Worm (Caenorhabditis elegans): ENCODE measurements around the gene T05B11.4.
A peak's percentile ranks its signal among the peaks of the same experiment; 100 is the strongest.

Gene T05B11.4

DNA sequence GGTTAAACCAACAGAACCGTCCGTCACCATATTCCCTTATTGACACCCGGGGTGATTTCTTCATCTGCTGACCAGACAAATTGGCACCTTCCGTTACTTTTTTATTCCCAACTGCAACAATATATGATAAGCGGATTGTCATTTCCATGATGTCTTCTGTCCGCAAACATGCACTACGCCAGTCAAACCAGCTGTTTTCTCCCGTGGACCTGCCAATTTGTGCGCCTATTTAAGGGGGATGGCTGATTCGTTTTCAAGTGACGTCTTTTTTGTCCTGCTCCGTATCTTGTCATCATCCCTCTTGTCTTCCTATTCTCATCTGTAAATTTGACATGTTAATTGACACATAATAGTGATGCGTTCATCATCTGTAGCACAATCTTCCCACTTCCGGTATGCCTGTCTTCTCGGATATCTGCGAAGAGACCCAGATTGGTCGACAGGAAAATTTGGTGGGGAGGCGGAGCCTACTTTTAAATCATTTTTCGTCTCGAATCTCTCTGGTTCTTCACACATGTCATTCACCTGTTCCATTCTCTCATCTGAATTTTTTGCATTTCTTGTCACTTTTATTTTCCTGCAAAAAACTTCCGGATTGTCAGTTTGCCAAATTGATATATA, 6.4 kb downstream of the T05B11.4 start:
- no peak for TF ChIP-seq cog-1 (tag; optimal IDR thresholded peaks at IDR 0.05)
- peak; percentile 31; the same call in 1 of the 2 replicates for TF ChIP-seq flt-1 (GFP tag; IDR thresholded peaks at IDR 0.05)

DNA sequence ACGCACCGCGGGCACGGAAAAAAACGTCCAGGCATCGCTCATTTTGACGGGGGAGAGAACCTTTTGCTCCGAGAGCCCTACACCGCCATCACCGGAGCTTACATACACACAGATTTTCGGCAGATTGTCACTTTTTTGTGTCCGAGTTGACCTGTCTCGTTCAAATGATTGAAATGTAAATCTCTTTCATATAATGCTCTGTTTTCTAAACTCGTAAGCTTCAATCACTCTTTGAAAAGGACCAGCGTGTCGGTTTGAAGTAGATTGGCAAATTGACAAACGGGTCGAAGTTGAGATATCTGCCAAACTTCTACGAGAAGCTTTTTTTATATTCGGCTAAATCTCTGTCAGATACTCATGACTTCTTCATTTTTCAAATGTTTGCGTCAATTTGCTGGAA, 7.3 kb downstream of the T05B11.4 start:
- TF ChIP-seq klf-2 (GFP tag; conservative IDR thresholded peaks at IDR 0.05), result no peak
- TF ChIP-seq ztf-23 (GFP tag; IDR thresholded peaks at IDR 0.05), result no peak
- TF ChIP-seq ztf-29 (GFP tag; IDR thresholded peaks at IDR 0.05), result no peak
- TF ChIP-seq tab-1 (GFP tag; IDR thresholded peaks at IDR 0.05), result no peak
- no peak for TF ChIP-seq ref-1 (GFP tag; conservative IDR thresholded peaks at IDR 0.05)
- TF ChIP-seq cog-1 (tag; optimal IDR thresholded peaks at IDR 0.05), result no peak
- no peak for TF ChIP-seq flt-1 (GFP tag; IDR thresholded peaks at IDR 0.05)
- no peak for TF ChIP-seq T22C8.4 (GFP tag; IDR thresholded peaks at IDR 0.05)
- TF ChIP-seq med-1 (GFP tag; optimal IDR thresholded peaks at IDR 0.05; ENCODE audit: insufficient read depth), result no peak

DNA sequence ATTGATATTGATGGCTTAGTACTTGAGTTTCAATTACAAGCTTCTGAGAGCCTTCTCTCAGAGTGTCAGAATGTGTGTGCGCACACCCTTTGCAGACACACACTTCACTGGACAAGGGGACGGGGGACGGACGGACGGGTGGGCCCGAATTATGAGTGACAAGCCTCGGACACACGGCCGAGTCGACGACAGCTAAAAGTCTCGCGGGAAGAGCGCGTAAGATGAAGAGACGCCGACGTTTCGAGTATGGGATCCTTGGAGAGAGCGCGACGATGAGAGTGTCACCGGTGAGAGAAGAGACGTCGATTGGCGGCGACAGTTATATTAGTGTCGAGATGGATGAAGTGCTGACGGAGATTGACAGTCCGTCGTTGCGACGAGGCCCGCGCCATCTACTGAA, 8.6 kb downstream of the T05B11.4 start:
- TF ChIP-seq ztf-23 (GFP tag; IDR thresholded peaks at IDR 0.05) (no peak), cog-1 (tag; optimal IDR thresholded peaks at IDR 0.05) (peak; percentile 51), flt-1 (GFP tag; IDR thresholded peaks at IDR 0.05) (0 out of 2 replicates have a peak, but pooled peaks have one; percentile 14), T22C8.4 (GFP tag; IDR thresholded peaks at IDR 0.05) (no peak), tab-1 (GFP tag; IDR thresholded peaks at IDR 0.05) (no peak), klf-2 (GFP tag; conservative IDR thresholded peaks at IDR 0.05) (no peak), med-1 (GFP tag; optimal IDR thresholded peaks at IDR 0.05; ENCODE audit: insufficient read depth) (no peak), ref-1 (GFP tag; conservative IDR thresholded peaks at IDR 0.05) (no peak), ztf-29 (GFP tag; IDR thresholded peaks at IDR 0.05) (peak; percentile 28; the same call in 1 of the 2 replicates)

- TF ChIP-seq ztf-29 (GFP tag; IDR thresholded peaks at IDR 0.05), result no peak
- TF ChIP-seq ztf-23 (GFP tag; IDR thresholded peaks at IDR 0.05), result no peak
- no peak for TF ChIP-seq med-1 (GFP tag; optimal IDR thresholded peaks at IDR 0.05; ENCODE audit: insufficient read depth)
- no peak for TF ChIP-seq T22C8.4 (GFP tag; IDR thresholded peaks at IDR 0.05)
- no peak for TF ChIP-seq klf-2 (GFP tag; conservative IDR thresholded peaks at IDR 0.05)
- no peak for TF ChIP-seq flt-1 (GFP tag; IDR thresholded peaks at IDR 0.05)
- TF ChIP-seq cog-1 (tag; optimal IDR thresholded peaks at IDR 0.05), result no peak
- no peak for TF ChIP-seq ref-1 (GFP tag; conservative IDR thresholded peaks at IDR 0.05)
These were observed 9.1 kb downstream of the T05B11.4 start for ce11 chrV:7745386-7745785.

ce11 chrV:7744068-7744467, 10.4 kb downstream of the T05B11.4 start:
- TF ChIP-seq ref-1 (GFP tag; conservative IDR thresholded peaks at IDR 0.05) (no peak), ztf-23 (GFP tag; IDR thresholded peaks at IDR 0.05) (no peak), cog-1 (tag; optimal IDR thresholded peaks at IDR 0.05) (no peak), tab-1 (GFP tag; IDR thresholded peaks at IDR 0.05) (no peak), med-1 (GFP tag; optimal IDR thresholded peaks at IDR 0.05; ENCODE audit: insufficient read depth) (no peak), klf-2 (GFP tag; conservative IDR thresholded peaks at IDR 0.05) (no peak), T22C8.4 (GFP tag; IDR thresholded peaks at IDR 0.05) (no peak), ztf-29 (GFP tag; IDR thresholded peaks at IDR 0.05) (no peak), flt-1 (GFP tag; IDR thresholded peaks at IDR 0.05) (no peak)

DNA sequence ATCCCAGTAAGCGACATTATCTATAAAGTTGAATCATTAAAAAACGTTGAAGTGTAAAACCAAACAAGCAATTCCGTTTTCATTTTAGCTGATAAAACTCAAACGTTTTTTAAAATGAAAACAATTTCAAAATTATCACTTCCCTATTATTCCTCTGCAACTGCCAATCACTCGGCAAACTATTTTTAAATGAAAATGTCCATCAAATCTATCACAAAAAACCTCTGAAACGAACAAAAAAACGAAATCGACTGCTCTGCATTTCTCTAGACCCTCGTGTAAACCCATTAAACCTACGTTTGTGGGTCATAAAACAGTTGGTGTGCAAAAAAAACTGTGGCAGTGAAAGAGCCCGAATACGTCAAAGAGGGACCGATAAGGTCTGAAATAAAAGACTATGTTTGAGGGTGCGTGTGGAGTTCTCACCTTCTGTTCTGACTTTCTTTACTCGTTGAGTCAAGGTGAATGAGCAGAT, 11.9 kb downstream of the T05B11.4 start, which contains the start of gene fbxl-5:
TSS of gene fbxl-5 (plus strand) at position 425 of the 475 bp plus-strand sequence.
- TF ChIP-seq cog-1 (tag; optimal IDR thresholded peaks at IDR 0.05) (no peak), ztf-29 (GFP tag; IDR thresholded peaks at IDR 0.05) (no peak), med-1 (GFP tag; optimal IDR thresholded peaks at IDR 0.05; ENCODE audit: insufficient read depth) (no peak), flt-1 (GFP tag; IDR thresholded peaks at IDR 0.05) (no peak), T22C8.4 (GFP tag; IDR thresholded peaks at IDR 0.05) (no peak), ref-1 (GFP tag; conservative IDR thresholded peaks at IDR 0.05) (no peak), tab-1 (GFP tag; IDR thresholded peaks at IDR 0.05) (no peak), klf-2 (GFP tag; conservative IDR thresholded peaks at IDR 0.05) (no peak), ztf-23 (GFP tag; IDR thresholded peaks at IDR 0.05) (no peak)

DNA sequence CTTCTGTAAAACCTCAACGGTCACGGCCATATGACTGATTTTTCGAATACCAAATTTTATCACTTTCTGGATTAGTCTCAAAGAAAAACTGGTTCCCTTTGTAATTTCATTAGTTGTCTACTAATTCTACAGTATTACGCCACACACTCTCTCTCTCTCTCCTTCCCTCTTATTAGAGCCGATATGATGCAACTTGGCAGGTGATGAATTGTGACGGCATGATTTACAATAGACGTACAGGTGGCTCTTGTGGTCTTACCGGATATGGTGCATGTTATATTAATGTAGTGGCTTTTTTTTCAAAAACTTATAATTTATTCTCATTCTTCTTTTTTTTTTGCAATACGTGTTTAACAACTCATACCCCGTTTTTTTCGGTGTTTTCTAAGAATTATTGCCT, 12.5 kb downstream of the T05B11.4 start:
- TF ChIP-seq ztf-23 (GFP tag; IDR thresholded peaks at IDR 0.05) (no peak), ref-1 (GFP tag; conservative IDR thresholded peaks at IDR 0.05) (no peak), flt-1 (GFP tag; IDR thresholded peaks at IDR 0.05) (no peak), T22C8.4 (GFP tag; IDR thresholded peaks at IDR 0.05) (no peak)

DNA sequence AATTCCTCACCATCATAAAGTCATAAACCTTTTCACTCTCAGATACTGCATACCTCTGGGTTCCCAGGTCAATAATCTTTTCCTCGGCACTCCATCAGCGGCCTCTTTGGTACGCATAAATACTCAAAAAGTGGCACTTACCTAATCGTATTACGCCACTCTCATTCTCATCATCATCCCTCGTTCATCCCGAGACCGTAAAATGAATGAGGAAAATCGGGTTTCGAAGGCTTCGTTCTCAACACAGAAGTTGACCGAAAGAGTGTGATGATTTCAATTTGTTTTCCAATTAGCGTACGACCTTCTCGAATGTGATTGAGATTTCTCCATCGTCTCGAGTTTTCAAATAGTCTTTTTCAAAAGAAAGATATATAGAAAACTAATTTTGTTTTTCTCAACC, 14.5 kb downstream of the T05B11.4 start:
- TF ChIP-seq med-1 (GFP tag; optimal IDR thresholded peaks at IDR 0.05; ENCODE audit: insufficient read depth) (no peak), ref-1 (GFP tag; conservative IDR thresholded peaks at IDR 0.05) (no peak), cog-1 (tag; optimal IDR thresholded peaks at IDR 0.05) (no peak), klf-2 (GFP tag; conservative IDR thresholded peaks at IDR 0.05) (no peak), ztf-23 (GFP tag; IDR thresholded peaks at IDR 0.05) (no peak), tab-1 (GFP tag; IDR thresholded peaks at IDR 0.05) (no peak), flt-1 (GFP tag; IDR thresholded peaks at IDR 0.05) (no peak), ztf-29 (GFP tag; IDR thresholded peaks at IDR 0.05) (no peak), T22C8.4 (GFP tag; IDR thresholded peaks at IDR 0.05) (no peak)

ce11 chrV:7737710-7738109, 16.7 kb downstream of the T05B11.4 start, which contains the start of gene srr-9:
Gene srr-9, plus strand, starts transcription at chrV:7738010.
- no peak for TF ChIP-seq flt-1 (GFP tag; IDR thresholded peaks at IDR 0.05)
- TF ChIP-seq ztf-23 (GFP tag; IDR thresholded peaks at IDR 0.05), result no peak
- no peak for TF ChIP-seq klf-2 (GFP tag; conservative IDR thresholded peaks at IDR 0.05)
- TF ChIP-seq med-1 (GFP tag; optimal IDR thresholded peaks at IDR 0.05; ENCODE audit: insufficient read depth), result no peak
- no peak for TF ChIP-seq cog-1 (tag; optimal IDR thresholded peaks at IDR 0.05)
- no peak for TF ChIP-seq ref-1 (GFP tag; conservative IDR thresholded peaks at IDR 0.05)
- no peak for TF ChIP-seq tab-1 (GFP tag; IDR thresholded peaks at IDR 0.05)
- no peak for TF ChIP-seq ztf-29 (GFP tag; IDR thresholded peaks at IDR 0.05)
- no peak for TF ChIP-seq T22C8.4 (GFP tag; IDR thresholded peaks at IDR 0.05)

DNA sequence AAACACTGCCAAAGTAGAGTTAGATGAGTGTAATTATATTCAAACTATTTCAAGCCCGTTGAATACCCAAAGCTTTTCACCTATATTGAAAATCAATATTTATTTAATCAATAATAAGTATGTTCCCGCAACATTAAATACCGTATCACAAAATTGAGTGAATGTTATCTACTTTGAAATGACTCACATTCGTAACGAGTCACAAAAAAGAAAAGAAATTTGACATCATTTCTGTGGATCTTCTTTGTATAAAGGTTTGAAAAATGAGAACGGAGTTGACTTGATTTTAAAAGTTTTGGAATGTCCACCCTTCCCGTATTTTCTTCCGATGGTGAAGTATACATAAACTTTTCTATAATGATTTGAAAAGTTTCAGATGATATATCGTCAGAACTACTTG, 19.1 kb downstream of the T05B11.4 start, which contains the start of gene srr-10:
TSS of gene srr-10 (plus strand) at position 301 of the 400 bp plus-strand sequence.
- TF ChIP-seq ref-1 (GFP tag; conservative IDR thresholded peaks at IDR 0.05) (no peak), klf-2 (GFP tag; conservative IDR thresholded peaks at IDR 0.05) (no peak), med-1 (GFP tag; optimal IDR thresholded peaks at IDR 0.05; ENCODE audit: insufficient read depth) (no peak), ztf-23 (GFP tag; IDR thresholded peaks at IDR 0.05) (no peak), T22C8.4 (GFP tag; IDR thresholded peaks at IDR 0.05) (no peak), tab-1 (GFP tag; IDR thresholded peaks at IDR 0.05) (no peak), flt-1 (GFP tag; IDR thresholded peaks at IDR 0.05) (no peak), ztf-29 (GFP tag; IDR thresholded peaks at IDR 0.05) (no peak), cog-1 (tag; optimal IDR thresholded peaks at IDR 0.05) (no peak)
